Fruit fly (Drosophila melanogaster) whole organism: ENCODE data around the gene CG15254.

ENCODE experiments used
- Dll ChIP-seq: fragments of >200 bp; optimal IDR thresholded peaks from 2 replicates; lab custom pipeline; 2017
- pan ChIP-seq: fragments of >200 bp; optimal IDR thresholded peaks from 2 replicates; lab custom pipeline; 2017

- no peak for TF ChIP-seq Dll
- no peak for TF ChIP-seq pan (lab: Kevin White, UChicago)
These were observed 5.5 kb downstream of the CG15254 start for dm6 chr2L:15609139-15609538.
